Fruit fly (Drosophila melanogaster) whole organism, larva: ENCODE data around the gene CG1927.
A peak's percentile ranks its signal among the peaks of the same experiment; 100 is the strongest.

Experiments used
- noc ChIP-seq: fragments of 200-800 bp; sonication (Bioruptor generic); optimal IDR thresholded peaks from 3 replicates; lab custom pipeline; 2019; ENCODE audit warnings: missing biosample characterization, mild to moderate bottlenecking, missing genetic modification characterization, moderate library complexity

The CG1927 gene

dm6 chr3L:1969539-1970337 lies at the start of gene CG1927:
CG1927 (minus strand) TSS chr3L:1970079.
- no peak for TF ChIP-seq noc (tag; lab: Kevin White, UChicago)

- no peak for TF ChIP-seq noc (tag; lab: Kevin White, UChicago)
Measured at dm6 chr3L:2005551-2005950, 35.7 kb upstream of the CG1927 start, which contains the start of gene CG42841. CG42841 (minus strand) TSS chr3L:2005651.

dm6 chr3L:2004732-2005131 lies 34.9 kb upstream of the CG1927 start:
- no peak for TF ChIP-seq noc (tag; lab: Kevin White, UChicago)

- TF ChIP-seq noc (tag; lab: Kevin White, UChicago): no peak
Measured at dm6 chr3L:1985406-1985805, 15.5 kb upstream of the CG1927 start.

dm6 chr3L:1976760-1977159 lies 6.9 kb upstream of the CG1927 start:
- no peak for TF ChIP-seq noc (tag; lab: Kevin White, UChicago)

- no peak for TF ChIP-seq noc (tag; lab: Kevin White, UChicago)
Measured at dm6 chr3L:1971103-1971742, 1.3 kb upstream of the CG1927 start, which contains the start of the genes CG11815 and acs. CG11815 (minus strand) TSS chr3L:1971200. acs (plus strand) TSS chr3L:1971638.

dm6 chr3L:1968805-1969378 lies 987 bp downstream of the CG1927 start:
- TF ChIP-seq noc (tag; lab: Kevin White, UChicago): no peak

- no peak for TF ChIP-seq noc (tag; lab: Kevin White, UChicago)
Measured at dm6 chr3L:1968401-1968800, 1.5 kb downstream of the CG1927 start.

dm6 chr3L:1967452-1968310 lies 2.2 kb downstream of the CG1927 start:
- TF ChIP-seq noc (tag; lab: Kevin White, UChicago): peak; percentile 77

- peak; percentile 40 for TF ChIP-seq noc (tag; lab: Kevin White, UChicago)
Measured at dm6 chr3L:1964599-1965143, 5.2 kb downstream of the CG1927 start.

dm6 chr3L:1964099-1964498 lies 5.8 kb downstream of the CG1927 start, which contains the start of gene mv:
mv (minus strand) TSS chr3L:1964178.
- no peak for TF ChIP-seq noc (tag; lab: Kevin White, UChicago)

- no peak for TF ChIP-seq noc (tag; lab: Kevin White, UChicago)
Measured at dm6 chr3L:1962964-1963363, 6.9 kb downstream of the CG1927 start, which contains the start of gene SCOT. SCOT (plus strand) TSS chr3L:1963143.

dm6 chr3L:1947463-1948126 lies 22.3 kb downstream of the CG1927 start, which contains the start of the genes mu2 and Cnb:
mu2 (minus strand) TSS chr3L:1947475.
Cnb (plus strand) TSS chr3L:1947565.
- TF ChIP-seq noc (tag; lab: Kevin White, UChicago): no peak

dm6 chr3L:1940843-1941418 lies 28.9 kb downstream of the CG1927 start, which contains the start of gene Mfap1:
Mfap1 (plus strand) TSS chr3L:1941068.
- no peak for TF ChIP-seq noc (tag; lab: Kevin White, UChicago)
